Worm (Caenorhabditis elegans): ENCODE results near the gene cdh-4.
A peak's percentile ranks its signal among the peaks of the same experiment; 100 is the strongest.

cdh-4 gene

DNA sequence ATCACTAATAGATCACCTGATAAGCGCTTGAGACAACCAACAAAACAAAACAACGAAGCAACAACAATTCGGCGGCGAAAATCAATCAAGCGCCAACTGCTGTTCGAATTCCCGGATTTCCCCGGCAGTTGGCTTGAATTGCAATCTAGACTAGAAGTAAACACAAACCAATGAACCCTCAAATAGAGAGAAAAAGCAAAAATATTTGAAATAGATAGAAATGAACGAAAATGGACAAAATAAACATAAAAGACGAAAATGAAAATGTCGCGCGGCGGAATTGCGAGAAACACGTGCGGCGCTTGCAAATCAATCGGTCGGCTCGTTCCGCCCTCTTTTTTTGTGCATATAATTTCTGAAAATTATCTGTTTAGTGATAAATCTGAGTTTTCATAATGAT, 48.3 kb downstream of the cdh-4 start, which contains the start of gene idhg-1:
idhg-1 (plus strand) TSS at position 343 of the 400 bp plus-strand sequence.
- TF ChIP-seq aly-1 (tag; optimal IDR thresholded peaks at IDR 0.05) (peak; percentile 94), flt-1 (GFP tag; IDR thresholded peaks at IDR 0.05) (peak; percentile 93), sea-1 (GFP tag; conservative IDR thresholded peaks at IDR 0.05) (peak; percentile 98), ceh-36 (tag; optimal IDR thresholded peaks at IDR 0.05) (peak; percentile 92), pes-1 (GFP tag; IDR thresholded peaks at IDR 0.05) (peak; percentile 97), ama-1 (optimal IDR thresholded peaks at IDR 0.05) (no peak), ceh-13 (GFP tag; optimal IDR thresholded peaks at IDR 0.05) (peak; percentile 98), F13C5.2 (tag; optimal IDR thresholded peaks at IDR 0.05) (peak; percentile 88), ets-7 (tag; optimal IDR thresholded peaks at IDR 0.05) (peak; percentile 96), tbx-11 (GFP tag; IDR thresholded peaks at IDR 0.05) (peak; percentile 98), hmg-4 (GFP tag; optimal IDR thresholded peaks at IDR 0.05) (peak; percentile 97), scrt-1 (GFP tag; IDR thresholded peaks at IDR 0.05) (peak; percentile 93), tbx-37 (GFP tag; conservative IDR thresholded peaks at IDR 0.05) (peak; percentile 94), tra-4 (tag; optimal IDR thresholded peaks at IDR 0.05) (peak; percentile 93), hmbx-1 (tag; optimal IDR thresholded peaks at IDR 0.05) (peak; percentile 85), B0310.2 (tag; optimal IDR thresholded peaks at IDR 0.05) (peak; percentile 91), hnd-1 (tag; optimal IDR thresholded peaks at IDR 0.05) (peak; percentile 87)

DNA sequence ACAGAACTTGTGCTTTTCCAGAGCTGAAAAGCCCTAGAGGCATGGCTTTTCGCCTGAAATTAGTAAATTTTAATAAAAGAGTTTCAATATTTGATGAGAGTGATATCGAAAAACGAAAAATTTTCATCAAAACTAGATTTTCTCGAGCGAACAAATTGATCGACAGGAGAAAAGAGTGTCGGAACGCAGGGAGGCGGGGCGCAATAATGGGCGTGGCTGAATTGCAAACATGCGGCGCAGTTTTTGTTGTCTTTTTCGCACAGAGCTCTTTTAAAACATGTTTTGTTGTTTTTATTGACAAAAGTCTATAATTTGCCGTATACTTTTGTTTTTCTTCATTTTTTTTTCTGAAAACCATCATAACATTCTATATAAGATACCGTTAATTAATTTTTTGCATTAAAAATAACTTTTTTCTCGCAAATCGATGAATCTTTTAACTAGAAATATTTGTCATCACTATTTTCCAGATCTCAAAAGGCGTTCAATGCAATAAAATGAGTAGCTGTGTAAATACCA, 58.3 kb downstream of the cdh-4 start, which contains the start of the genes sel-5 and wdr-48:
sel-5 (minus strand) TSS at position 53 of the 519 bp plus-strand sequence.
wdr-48 (plus strand) TSS at position 469 of the 519 bp plus-strand sequence.
- TF ChIP-seq hnd-1 (tag; optimal IDR thresholded peaks at IDR 0.05) (no peak), B0310.2 (tag; optimal IDR thresholded peaks at IDR 0.05) (no peak), flt-1 (GFP tag; IDR thresholded peaks at IDR 0.05) (0 out of 2 replicates have a peak, but pooled peaks have one; percentile 16)

DNA sequence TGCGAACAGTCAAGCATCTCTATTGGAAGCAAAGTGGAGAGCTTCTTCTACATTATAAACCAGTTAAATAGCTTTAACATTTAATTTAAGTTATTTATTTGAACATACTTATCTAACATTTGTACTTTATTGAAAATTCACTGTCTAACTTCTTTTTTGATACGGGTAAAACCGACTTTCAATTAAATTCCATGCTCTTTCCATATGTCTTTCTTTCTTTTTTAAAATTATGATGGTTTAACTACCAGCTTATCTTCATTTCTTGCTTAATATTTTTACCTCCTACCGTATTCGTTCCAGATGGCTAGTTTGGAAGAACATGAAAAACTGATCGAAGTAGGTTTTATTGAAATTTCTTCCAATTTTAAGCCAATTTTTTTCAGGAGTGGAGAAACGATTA, 61.3 kb downstream of the cdh-4 start, which contains the start of gene F35G12.12:
F35G12.12 (plus strand) TSS at position 301 of the 400 bp plus-strand sequence.
- TF ChIP-seq hmg-4 (GFP tag; optimal IDR thresholded peaks at IDR 0.05) (no peak), flt-1 (GFP tag; IDR thresholded peaks at IDR 0.05) (no peak), scrt-1 (GFP tag; IDR thresholded peaks at IDR 0.05) (no peak), ama-1 (optimal IDR thresholded peaks at IDR 0.05) (no peak), ceh-13 (GFP tag; optimal IDR thresholded peaks at IDR 0.05) (no peak), hmbx-1 (tag; optimal IDR thresholded peaks at IDR 0.05) (no peak), B0310.2 (tag; optimal IDR thresholded peaks at IDR 0.05) (no peak), sea-1 (GFP tag; conservative IDR thresholded peaks at IDR 0.05) (no peak)

DNA sequence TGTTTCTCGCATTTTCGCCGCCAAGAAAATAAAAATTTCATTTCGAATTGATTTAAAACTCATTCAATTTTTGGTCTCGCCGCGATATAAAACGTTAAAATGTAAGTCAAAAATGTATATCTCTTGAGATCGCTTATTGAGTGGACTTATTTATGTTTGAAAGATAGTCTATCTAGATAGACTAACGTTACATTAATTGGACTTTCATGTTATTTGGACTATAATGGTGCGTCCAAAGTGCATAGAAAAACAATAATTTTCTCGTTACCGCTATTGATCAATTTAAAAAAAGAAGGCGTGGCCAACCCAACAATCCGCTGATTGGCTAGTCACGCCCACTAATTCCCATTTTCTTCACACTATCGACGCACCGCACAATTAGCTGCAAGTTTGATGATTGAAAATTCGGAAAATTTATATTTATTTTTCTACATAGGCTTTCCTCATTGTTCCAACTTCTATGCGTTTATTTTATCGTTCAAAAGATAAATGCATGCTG, 64.0 kb downstream of the cdh-4 start, which contains the start of gene F35G12.5:
F35G12.5 (plus strand) TSS at position 51 of the 499 bp plus-strand sequence.
- TF ChIP-seq hmg-4 (GFP tag; optimal IDR thresholded peaks at IDR 0.05) = no peak
- TF ChIP-seq sea-1 (GFP tag; conservative IDR thresholded peaks at IDR 0.05) = no peak
- TF ChIP-seq ceh-36 (tag; optimal IDR thresholded peaks at IDR 0.05) = no peak
- TF ChIP-seq tra-4 (tag; optimal IDR thresholded peaks at IDR 0.05) = no peak
- no peak for TF ChIP-seq flt-1 (GFP tag; IDR thresholded peaks at IDR 0.05)
- TF ChIP-seq F13C5.2 (tag; optimal IDR thresholded peaks at IDR 0.05) = no peak
- TF ChIP-seq scrt-1 (GFP tag; IDR thresholded peaks at IDR 0.05) = no peak
- TF ChIP-seq ceh-13 (GFP tag; optimal IDR thresholded peaks at IDR 0.05) = no peak
- no peak for TF ChIP-seq tbx-11 (GFP tag; IDR thresholded peaks at IDR 0.05)
- TF ChIP-seq hnd-1 (tag; optimal IDR thresholded peaks at IDR 0.05) = no peak
- TF ChIP-seq tbx-37 (GFP tag; conservative IDR thresholded peaks at IDR 0.05) = no peak
- TF ChIP-seq B0310.2 (tag; optimal IDR thresholded peaks at IDR 0.05) = no peak
- no peak for TF ChIP-seq ets-7 (tag; optimal IDR thresholded peaks at IDR 0.05)
- TF ChIP-seq pes-1 (GFP tag; IDR thresholded peaks at IDR 0.05) = no peak
- TF ChIP-seq ama-1 (optimal IDR thresholded peaks at IDR 0.05) = no peak
- TF ChIP-seq hmbx-1 (tag; optimal IDR thresholded peaks at IDR 0.05) = no peak
- no peak for TF ChIP-seq aly-1 (tag; optimal IDR thresholded peaks at IDR 0.05)
